Worm (Caenorhabditis elegans) whole organism, young adult: ENCODE results near the gene ZK105.6.

Source experiments
- hrde-1 ChIP-seq: sonication (generic microtip); optimal IDR thresholded peaks from 2 replicates; lab custom pipeline; 2016; ENCODE audit warnings: missing genetic modification characterization, mild to moderate bottlenecking, missing compliant biosample characterization, moderate library complexity, missing genotype, missing genetic modification reagents, borderline replicate concordance
- madf-10 ChIP-seq: sonication (generic microtip); optimal IDR thresholded peaks from 2 replicates; lab custom pipeline; 2016; ENCODE audit warnings: mild to moderate bottlenecking, missing genetic modification characterization, missing compliant biosample characterization
- nfya-2 ChIP-seq: fragments of 200-800 bp; sonication (Bioruptor generic); IDR thresholded peaks from 2 replicates; pipeline ENCODE4 v1.3.6; 2022; ENCODE audit warnings: missing genetic modification reagents, missing genetic modification characterization, missing compliant biosample characterization
- nhr-27 ChIP-seq: fragments of 200-800 bp; sonication (Bioruptor generic); optimal IDR thresholded peaks from 2 replicates; lab custom pipeline; 2018; ENCODE audit warnings: mild to moderate bottlenecking, missing genetic modification characterization, moderate library complexity, missing compliant biosample characterization

ce11 chrV:7681388-7681787 lies 42.5 kb downstream of the ZK105.6 start, which contains the start of gene cyp-33A1:
- TF ChIP-seq madf-10 (tag; lab: Kevin White, UChicago) (no peak), nhr-27 (tag; lab: Kevin White, UChicago) (no peak), hrde-1 (tag; lab: Kevin White, UChicago) (no peak), nfya-2 (no peak)
